Worm (Caenorhabditis elegans): ENCODE results near the gene try-9.

ce11 chrII:4320455-4320854 is 47.6 kb upstream of the try-9 start, which contains the start of gene Y52E8A.2:
- TF ChIP-seq R02D3.7 (tag; optimal IDR thresholded peaks at IDR 0.05) (no peak), nhr-25 (tag; optimal IDR thresholded peaks at IDR 0.05) (no peak), nhr-23 (tag; optimal IDR thresholded peaks at IDR 0.05) (no peak), ceh-82 (tag; optimal IDR thresholded peaks at IDR 0.05) (no peak), snpc-4 (tag; optimal IDR thresholded peaks at IDR 0.05) (no peak), lin-39 (tag; optimal IDR thresholded peaks at IDR 0.05) (no peak), ZK546.5 (tag; optimal IDR thresholded peaks at IDR 0.05) (no peak), nhr-237 (tag; optimal IDR thresholded peaks at IDR 0.05) (no peak), nhr-11 (tag; optimal IDR thresholded peaks at IDR 0.05) (no peak), zag-1 (tag; optimal IDR thresholded peaks at IDR 0.05) (no peak)

All from whole organism, L2 larva.